Worm (Caenorhabditis elegans) whole organism, midembryonic: ENCODE measurements around the gene cyb-1.

Experiments
- T22C8.4 ChIP-seq: fragments of 200-800 bp; sonication (Bioruptor generic); IDR thresholded peaks from 2 replicates; pipeline ENCODE4 v1.3.6; 2022; ENCODE audit warnings: missing genetic modification characterization, missing compliant biosample characterization
- flt-1 ChIP-seq: fragments of 200-800 bp; sonication (Bioruptor generic); IDR thresholded peaks from 2 replicates; pipeline ENCODE4 v1.3.6; 2022; ENCODE audit warnings: missing genetic modification characterization, missing compliant biosample characterization
- med-1 ChIP-seq: sonication (generic microtip); optimal IDR thresholded peaks from 2 replicates; lab custom pipeline; 2017; ENCODE audit warnings: missing genetic modification characterization, mild to moderate bottlenecking, missing compliant biosample characterization, antibody characterized with exemption, missing genetic modification reagents; ENCODE audit not compliant: insufficient read depth
- ref-1 ChIP-seq: fragments of 200-800 bp; sonication (Bioruptor generic); conservative IDR thresholded peaks from 2 replicates; pipeline ENCODE4 v1.3.6; 2022; ENCODE audit warnings: missing genetic modification reagents, missing genetic modification characterization, missing compliant biosample characterization
- ztf-23 ChIP-seq: fragments of 200-800 bp; sonication (Bioruptor generic); IDR thresholded peaks from 2 replicates; pipeline ENCODE4 v1.3.6; 2022; ENCODE audit warnings: missing genetic modification reagents, missing genetic modification characterization, missing compliant biosample characterization

DNA sequence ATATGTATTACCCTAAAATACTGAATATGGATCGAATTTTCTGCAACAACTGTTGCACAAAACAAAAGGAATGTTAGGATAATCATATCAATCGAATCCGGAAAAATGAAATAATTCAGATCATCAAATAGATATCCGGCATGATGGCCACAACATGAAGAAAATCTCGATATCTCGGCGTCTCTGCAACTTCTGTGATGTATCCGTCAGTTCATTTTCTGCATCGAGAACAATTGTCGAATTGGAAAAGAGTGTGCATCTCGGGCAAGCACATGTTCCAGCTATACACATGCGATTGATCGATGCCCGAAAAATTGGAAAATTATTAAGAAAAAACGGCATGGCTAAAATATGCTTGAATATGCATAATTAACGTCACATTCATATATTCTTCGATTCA, 49.3 kb upstream of the cyb-1 start, which contains the start of the genes K08C7.6 and R102.1:
- TF ChIP-seq T22C8.4 (GFP tag; lab: Robert Waterston, UW) (no peak), ref-1 (no peak), med-1 (no peak), ztf-23 (GFP tag; lab: Robert Waterston, UW) (no peak), flt-1 (no peak)
